Worm (Caenorhabditis elegans) whole organism, mixed stage, embryonic: ENCODE measurements around the gene hmg-12.

Experiments used
- M03D4.4 ChIP-seq: sonication (generic microtip); optimal IDR thresholded peaks from 2 replicates; lab custom pipeline; 2017; ENCODE audit warnings: mild to moderate bottlenecking, missing genetic modification characterization, missing compliant biosample characterization
- bed-3 ChIP-seq: fragments of 200-800 bp; sonication (Bioruptor generic); optimal IDR thresholded peaks from 3 replicates; lab custom pipeline; 2018; ENCODE audit warnings: mild to moderate bottlenecking, missing genetic modification characterization, moderate library complexity, missing compliant biosample characterization
- blmp-1 ChIP-seq: fragments of 150-350 bp; optimal IDR thresholded peaks from 2 replicates; lab custom pipeline; 2014; ENCODE audit warnings: missing biosample characterization, missing genetic modification characterization
- ceh-39 ChIP-seq: fragments of 150-350 bp; optimal IDR thresholded peaks from 2 replicates; lab custom pipeline; 2014; ENCODE audit warnings: missing biosample characterization, missing genetic modification characterization
- ceh-43 ChIP-seq: fragments of 200-800 bp; sonication (Bioruptor generic); optimal IDR thresholded peaks from 2 replicates; lab custom pipeline; 2018; ENCODE audit warnings: mild to moderate bottlenecking, missing genetic modification characterization, moderate library complexity, missing compliant biosample characterization
- ceh-83 ChIP-seq: fragments of 200-800 bp; sonication (Bioruptor generic); optimal IDR thresholded peaks from 2 replicates; lab custom pipeline; 2018; ENCODE audit warnings: mild to moderate bottlenecking, missing genetic modification characterization, missing compliant biosample characterization
- ces-1 ChIP-seq: fragments of 150-350 bp; optimal IDR thresholded peaks from 2 replicates; lab custom pipeline; 2014; ENCODE audit warnings: missing biosample characterization, missing genetic modification reagents, missing genetic modification characterization
- cnd-1 ChIP-seq: fragments of 200-800 bp; sonication (Bioruptor generic); optimal IDR thresholded peaks from 2 replicates; lab custom pipeline; 2018; ENCODE audit warnings: mild to moderate bottlenecking, missing genetic modification characterization, missing compliant biosample characterization
- drap-1 ChIP-seq: fragments of 200-800 bp; sonication (Bioruptor generic); optimal IDR thresholded peaks from 3 replicates; lab custom pipeline; 2018; ENCODE audit warnings: mild to moderate bottlenecking, missing genetic modification characterization, missing compliant biosample characterization
- elt-1 ChIP-seq: sonication (generic microtip); optimal IDR thresholded peaks from 2 replicates; lab custom pipeline; 2017; ENCODE audit warnings: missing genetic modification characterization, mild to moderate bottlenecking, missing compliant biosample characterization, antibody characterized with exemption, moderate library complexity, borderline replicate concordance; ENCODE audit not compliant: insufficient read depth
- elt-3 ChIP-seq: fragments of 150-350 bp; optimal IDR thresholded peaks from 2 replicates; lab custom pipeline; 2014; ENCODE audit warnings: missing biosample characterization, missing genetic modification characterization
- flh-1 ChIP-seq: fragments of 200-800 bp; sonication (Bioruptor generic); optimal IDR thresholded peaks from 2 replicates; lab custom pipeline; 2018; ENCODE audit warnings: mild to moderate bottlenecking, missing genetic modification characterization, moderate library complexity, missing compliant biosample characterization
- ham-2 ChIP-seq: fragments of 200-800 bp; sonication (Bioruptor generic); optimal IDR thresholded peaks from 2 replicates; lab custom pipeline; 2018; ENCODE audit warnings: mild to moderate bottlenecking, missing genetic modification characterization, missing compliant biosample characterization
- hlh-1 ChIP-seq: fragments of 150-350 bp; optimal IDR thresholded peaks from 2 replicates; lab custom pipeline; 2014; ENCODE audit warnings: missing biosample characterization, missing genetic modification reagents, missing genetic modification characterization
- lin-13 ChIP-seq: fragments of 150-350 bp; optimal IDR thresholded peaks from 2 replicates; lab custom pipeline; 2014; ENCODE audit warnings: missing biosample characterization, missing genetic modification characterization
- lin-32 ChIP-seq: fragments of 200-800 bp; sonication (Bioruptor generic); optimal IDR thresholded peaks from 2 replicates; lab custom pipeline; 2018; ENCODE audit warnings: mild to moderate bottlenecking, missing genetic modification characterization, missing compliant biosample characterization
- lsy-2 ChIP-seq: fragments of 150-350 bp; optimal IDR thresholded peaks from 2 replicates; lab custom pipeline; 2014; ENCODE audit warnings: missing biosample characterization, missing genetic modification characterization
- mab-5 ChIP-seq: fragments of 150-350 bp; optimal IDR thresholded peaks from 2 replicates; lab custom pipeline; 2014; ENCODE audit warnings: missing biosample characterization, missing genetic modification characterization
- mep-1 ChIP-seq: fragments of 150-350 bp; optimal IDR thresholded peaks from 2 replicates; lab custom pipeline; 2017; ENCODE audit warnings: missing biosample characterization, missing genetic modification reagents, missing genetic modification characterization, inconsistent platforms
- mls-2 ChIP-seq: sonication (generic microtip); optimal IDR thresholded peaks from 2 replicates; lab custom pipeline; 2016; ENCODE audit warnings: mild to moderate bottlenecking, missing genetic modification characterization, moderate library complexity, missing compliant biosample characterization
- nhr-12 ChIP-seq: fragments of 150-350 bp; optimal IDR thresholded peaks from 2 replicates; lab custom pipeline; 2014; ENCODE audit warnings: missing biosample characterization, missing genetic modification characterization
- nhr-2 ChIP-seq: fragments of 150-350 bp; optimal IDR thresholded peaks from 2 replicates; lab custom pipeline; 2014; ENCODE audit warnings: missing biosample characterization, missing genetic modification characterization
- nhr-237 ChIP-seq: fragments of 150-350 bp; optimal IDR thresholded peaks from 2 replicates; lab custom pipeline; 2014; ENCODE audit warnings: missing biosample characterization, missing genetic modification characterization
- nhr-28 ChIP-seq: fragments of 150-350 bp; optimal IDR thresholded peaks from 2 replicates; lab custom pipeline; 2014; ENCODE audit warnings: missing biosample characterization, missing genetic modification characterization
- nhr-76 ChIP-seq: sonication (generic microtip); optimal IDR thresholded peaks from 2 replicates; lab custom pipeline; 2017; ENCODE audit warnings: missing biosample characterization, missing genetic modification characterization
- pha-4 ChIP-seq: fragments of 150-350 bp; optimal IDR thresholded peaks from 2 replicates; lab custom pipeline; 2018; ENCODE audit warnings: missing biosample characterization, missing genetic modification reagents, missing genetic modification characterization
- sem-2 ChIP-seq: fragments of 200-800 bp; sonication (Bioruptor generic); optimal IDR thresholded peaks from 2 replicates; lab custom pipeline; 2018; ENCODE audit warnings: mild to moderate bottlenecking, missing genetic modification characterization, missing compliant biosample characterization
- snpc-4 ChIP-seq: fragments of 150-350 bp; optimal IDR thresholded peaks from 2 replicates; lab custom pipeline; 2014; ENCODE audit warnings: missing biosample characterization, missing genetic modification characterization
- sptf-1 ChIP-seq: sonication (generic microtip); optimal IDR thresholded peaks from 2 replicates; lab custom pipeline; 2017; ENCODE audit warnings: mild to moderate bottlenecking, missing genetic modification characterization, moderate library complexity, missing compliant biosample characterization
- tbx-8 ChIP-seq: fragments of 200-800 bp; sonication (Bioruptor generic); optimal IDR thresholded peaks from 2 replicates; lab custom pipeline; 2018; ENCODE audit warnings: mild to moderate bottlenecking, missing genetic modification characterization, moderate library complexity, missing compliant biosample characterization
- unc-120 ChIP-seq: sonication (generic microtip); optimal IDR thresholded peaks from 2 replicates; lab custom pipeline; 2017; ENCODE audit warnings: missing genetic modification characterization, missing compliant biosample characterization; ENCODE audit not compliant: poor library complexity, severe bottlenecking
- unc-39 ChIP-seq: fragments of 150-350 bp; optimal IDR thresholded peaks from 2 replicates; lab custom pipeline; 2014; ENCODE audit warnings: missing biosample characterization, missing genetic modification characterization
- unc-62 ChIP-seq: fragments of 150-350 bp; optimal IDR thresholded peaks from 2 replicates; lab custom pipeline; 2014; ENCODE audit warnings: missing biosample characterization, missing genetic modification reagents, missing genetic modification characterization
- zip-8 ChIP-seq: fragments of 150-350 bp; optimal IDR thresholded peaks from 2 replicates; lab custom pipeline; 2014; ENCODE audit warnings: missing biosample characterization, missing genetic modification characterization
- ztf-11 ChIP-seq: fragments of 150-350 bp; optimal IDR thresholded peaks from 2 replicates; lab custom pipeline; 2014; ENCODE audit warnings: missing biosample characterization, missing genetic modification characterization

Gene hmg-12

ce11 chrII:11915770-11916554, at the start of gene hmg-12, which contains the start of gene vps-15:
TSS of gene hmg-12 (plus strand) at chrII:11916513.
TSS of gene vps-15 (minus strand) at chrII:11915852.
- TF ChIP-seq hlh-1 (tag; lab: Kevin White, UChicago) (no peak), lin-32 (no peak), lsy-2 (tag; lab: Kevin White, UChicago) (peak; percentile 87), lin-13 (tag; lab: Kevin White, UChicago) (no peak), nhr-28 (no peak), M03D4.4 (tag; lab: Kevin White, UChicago) (no peak)

ce11 chrII:11868234-11868633, 48.1 kb upstream of the hmg-12 start, which contains the start of gene col-84:
TSS of gene col-84 (plus strand) at chrII:11868534.
- TF ChIP-seq flh-1 (GFP tag; lab: Kevin White, UChicago): no peak
- no peak for TF ChIP-seq elt-1 (tag; lab: Kevin White, UChicago)
- no peak for TF ChIP-seq ces-1 (GFP tag; lab: Kevin White, UChicago)
- no peak for TF ChIP-seq zip-8 (tag; lab: Kevin White, UChicago)
- no peak for TF ChIP-seq sem-2
- TF ChIP-seq mep-1 (tag; lab: Kevin White, UChicago): no peak
- TF ChIP-seq cnd-1 (tag; lab: Kevin White, UChicago): no peak
- TF ChIP-seq nhr-2 (tag; lab: Kevin White, UChicago): no peak

- TF ChIP-seq mab-5 (tag; lab: Kevin White, UChicago) (no peak), tbx-8 (GFP tag; lab: Kevin White, UChicago) (no peak), elt-3 (tag; lab: Kevin White, UChicago) (no peak), cnd-1 (tag; lab: Kevin White, UChicago) (no peak)
Measured at ce11 chrII:11868893-11869292, 47.4 kb upstream of the hmg-12 start.

ce11 chrII:11874674-11875198, 41.6 kb upstream of the hmg-12 start, which contains the start of the genes npp-3 and top-2:
TSS of gene npp-3 (minus strand) at chrII:11874788.
TSS of gene top-2 (plus strand) at chrII:11875148.
- no peak for TF ChIP-seq blmp-1 (tag; lab: Kevin White, UChicago)
- TF ChIP-seq elt-3 (tag; lab: Kevin White, UChicago): no peak
- no peak for TF ChIP-seq ceh-43 (GFP tag; lab: Kevin White, UChicago)
- no peak for TF ChIP-seq nhr-12 (tag; lab: Kevin White, UChicago)
- no peak for TF ChIP-seq lin-32
- TF ChIP-seq M03D4.4 (tag; lab: Kevin White, UChicago): no peak
- TF ChIP-seq mep-1 (tag; lab: Kevin White, UChicago): peak; percentile 77
- TF ChIP-seq nhr-237 (tag; lab: Kevin White, UChicago): peak; percentile 83
- peak; percentile 21 for TF ChIP-seq unc-120 (tag; lab: Kevin White, UChicago)
- TF ChIP-seq mls-2 (tag; lab: Kevin White, UChicago): no peak
- no peak for TF ChIP-seq snpc-4
- TF ChIP-seq ceh-83: no peak
- TF ChIP-seq unc-39: no peak
- TF ChIP-seq ceh-39 (tag; lab: Kevin White, UChicago): peak; percentile 94
- TF ChIP-seq sem-2: no peak
- TF ChIP-seq pha-4: peak; percentile 88
- peak; percentile 42 for TF ChIP-seq hlh-1 (tag; lab: Kevin White, UChicago)
- TF ChIP-seq ces-1 (GFP tag; lab: Kevin White, UChicago): peak; percentile 79
- peak; percentile 38 for TF ChIP-seq ham-2 (GFP tag; lab: Kevin White, UChicago)
- no peak for TF ChIP-seq nhr-28
- peak; percentile 99 for TF ChIP-seq lsy-2 (tag; lab: Kevin White, UChicago)
- TF ChIP-seq flh-1 (GFP tag; lab: Kevin White, UChicago): no peak
- peak; percentile 89 for TF ChIP-seq lin-13 (tag; lab: Kevin White, UChicago)
- no peak for TF ChIP-seq elt-1 (tag; lab: Kevin White, UChicago)
- TF ChIP-seq tbx-8 (GFP tag; lab: Kevin White, UChicago): no peak
- TF ChIP-seq cnd-1 (tag; lab: Kevin White, UChicago): peak; percentile 23
- TF ChIP-seq drap-1 (GFP tag; lab: Kevin White, UChicago): peak; percentile 68
- no peak for TF ChIP-seq nhr-2 (tag; lab: Kevin White, UChicago)
- TF ChIP-seq ztf-11 (tag; lab: Kevin White, UChicago): no peak
- no peak for TF ChIP-seq zip-8 (tag; lab: Kevin White, UChicago)
- no peak for TF ChIP-seq unc-62 (GFP tag; lab: Kevin White, UChicago)
- TF ChIP-seq sptf-1 (tag; lab: Kevin White, UChicago): peak; percentile 55
- TF ChIP-seq bed-3 (GFP tag; lab: Kevin White, UChicago): no peak
- TF ChIP-seq nhr-76 (tag; lab: Kevin White, UChicago): no peak
- no peak for TF ChIP-seq mab-5 (tag; lab: Kevin White, UChicago)
